Worm (Caenorhabditis elegans) whole organism, L1 larva: ENCODE results near the gene viro-2.

Experiments used
- blmp-1 ChIP-seq: fragments of 150-350 bp; optimal IDR thresholded peaks from 2 replicates; lab custom pipeline; 2014; ENCODE audit warnings: missing biosample characterization, missing genetic modification characterization
- hlh-17 ChIP-seq: fragments of 200-800 bp; sonication (Bioruptor generic); optimal IDR thresholded peaks from 2 replicates; lab custom pipeline; 2018; ENCODE audit warnings: missing genetic modification characterization, mild to moderate bottlenecking, missing compliant biosample characterization, moderate library complexity, borderline replicate concordance
- jun-1 ChIP-seq: fragments of 150-350 bp; optimal IDR thresholded peaks from 2 replicates; lab custom pipeline; 2014; ENCODE audit warnings: missing biosample characterization, missing genetic modification reagents, missing genetic modification characterization
- lin-13 ChIP-seq: fragments of 150-350 bp; optimal IDR thresholded peaks from 2 replicates; lab custom pipeline; 2014; ENCODE audit warnings: missing biosample characterization, missing genetic modification reagents, missing genetic modification characterization
- mdl-1 ChIP-seq, 2 experiments: fragments of 150-350 bp; optimal IDR thresholded peaks; 2 replicates each; lab custom pipeline; 2014 to 2017; ENCODE audit warnings: missing biosample characterization in 2 of 2, missing genetic modification characterization in 2 of 2, inconsistent platforms in 1 of 2
- nhr-237 ChIP-seq: fragments of 150-350 bp; optimal IDR thresholded peaks from 2 replicates; lab custom pipeline; 2014; ENCODE audit warnings: missing biosample characterization, missing genetic modification characterization
- nhr-90 ChIP-seq: sonication (generic microtip); optimal IDR thresholded peaks from 2 replicates; lab custom pipeline; 2016; ENCODE audit warnings: mild to moderate bottlenecking, missing genetic modification characterization, missing compliant biosample characterization; ENCODE audit not compliant: poor library complexity
- tbx-2 ChIP-seq: sonication (generic microtip); optimal IDR thresholded peaks from 2 replicates; lab custom pipeline; 2016; ENCODE audit warnings: missing genetic modification characterization, missing compliant biosample characterization
- tlp-1 ChIP-seq: fragments of 150-350 bp; optimal IDR thresholded peaks from 2 replicates; lab custom pipeline; 2014; ENCODE audit warnings: missing biosample characterization, missing genetic modification characterization
- vab-15 ChIP-seq: sonication (generic microtip); optimal IDR thresholded peaks from 2 replicates; lab custom pipeline; 2017; ENCODE audit warnings: missing genotype, mild to moderate bottlenecking, missing genetic modification characterization, missing compliant biosample characterization

- TF ChIP-seq vab-15 (tag; lab: Kevin White, UChicago) (no peak), hlh-17 (GFP tag; lab: Kevin White, UChicago) (no peak), nhr-237 (no peak), lin-13 (no peak), tlp-1 (no peak), blmp-1 (tag; lab: Kevin White, UChicago) (no peak), tbx-2 (tag; lab: Kevin White, UChicago) (no peak), nhr-90 (tag; lab: Kevin White, UChicago) (no peak), mdl-1 (tag; optimal IDR thresholded peaks at IDR 0.05; lab: Kevin White, UChicago) (no peak), jun-1 (tag; lab: Kevin White, UChicago) (no peak)
Measured at ce11 chrIII:7100001-7100400, 28.7 kb upstream of the viro-2 start, which contains the start of gene ZK418.11.
